Fruit fly (Drosophila melanogaster) S2 (cell line): Measurements from ENCODE around the gene PolrMT.

ENCODE experiments used
- CG8478 ChIP-seq: fragments of >200 bp; optimal IDR thresholded peaks from 2 replicates; lab custom pipeline; 2018
- CTCF ChIP-seq, 2 experiments: fragments of >200 bp; optimal IDR thresholded peaks; 2 replicates each; lab custom pipeline; 2018

DNA sequence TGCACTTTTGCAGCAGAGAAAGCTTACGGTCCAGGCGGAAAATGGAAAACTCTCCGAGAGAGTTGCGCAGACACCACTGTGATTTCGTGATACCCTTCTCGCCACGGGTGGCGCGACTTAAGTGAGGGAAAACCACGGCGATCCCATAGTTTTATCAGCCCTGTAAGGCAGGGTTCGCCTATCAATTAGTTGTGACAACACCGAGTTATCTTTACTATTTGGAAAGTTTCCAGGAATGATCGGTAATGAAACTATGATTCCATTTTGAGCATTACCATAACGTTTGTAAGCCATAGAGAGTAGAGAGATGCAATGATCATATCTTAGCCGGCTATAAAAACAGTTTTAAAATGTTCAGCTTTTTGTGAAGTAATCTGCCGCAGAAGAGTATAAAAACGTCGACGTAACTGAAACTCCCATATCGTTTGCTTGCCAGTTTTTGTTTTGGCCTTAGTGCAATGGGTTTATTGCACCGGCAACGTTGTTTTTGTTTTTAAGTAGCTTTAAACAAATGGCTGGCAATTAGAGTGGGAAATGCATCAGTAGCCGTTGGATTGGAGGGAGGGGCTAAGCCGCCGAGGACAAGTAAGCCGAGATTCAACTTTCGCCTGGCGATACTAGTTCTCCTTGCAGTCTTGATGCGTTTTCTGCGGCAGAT lies 48.5 kb upstream of the PolrMT start:
- TF ChIP-seq CTCF (optimal IDR thresholded peaks at IDR 0.05; lab: Kevin White, UChicago) (no peak), CG8478 (lab: Kevin White, UChicago) (no peak)
